Worm (Caenorhabditis elegans): ENCODE data around the gene rheb-1.

DNA sequence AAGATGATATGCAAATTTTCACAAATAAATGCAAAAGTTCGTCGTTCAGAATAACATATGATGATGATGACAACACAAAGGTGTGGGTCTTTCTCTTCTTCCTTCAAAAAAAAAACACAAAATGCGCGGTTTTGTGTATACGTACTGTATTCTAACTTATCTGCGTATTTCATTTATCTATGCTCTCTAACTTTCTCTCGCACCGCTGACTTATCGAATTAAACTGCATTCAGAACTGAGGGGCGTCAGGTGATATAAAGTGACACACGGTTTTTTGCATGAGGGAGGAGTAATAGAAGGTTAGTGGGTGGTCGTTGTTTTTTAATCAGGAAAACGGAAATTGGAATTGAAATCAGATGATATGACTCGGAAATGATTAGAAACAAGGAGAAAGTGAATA lies 44.4 kb upstream of the rheb-1 start, which contains the start of gene sod-4:
- TF ChIP-seq W03F9.2 (tag; optimal IDR thresholded peaks at IDR 0.05): no peak
- no peak for TF ChIP-seq him-1 (tag; optimal IDR thresholded peaks at IDR 0.05)

Measured in whole organism, L4/young adult.